Worm (Caenorhabditis elegans): ENCODE data around the gene glb-2.
A peak's percentile ranks its signal among the peaks of the same experiment; 100 is the strongest.

glb-2 gene

DNA sequence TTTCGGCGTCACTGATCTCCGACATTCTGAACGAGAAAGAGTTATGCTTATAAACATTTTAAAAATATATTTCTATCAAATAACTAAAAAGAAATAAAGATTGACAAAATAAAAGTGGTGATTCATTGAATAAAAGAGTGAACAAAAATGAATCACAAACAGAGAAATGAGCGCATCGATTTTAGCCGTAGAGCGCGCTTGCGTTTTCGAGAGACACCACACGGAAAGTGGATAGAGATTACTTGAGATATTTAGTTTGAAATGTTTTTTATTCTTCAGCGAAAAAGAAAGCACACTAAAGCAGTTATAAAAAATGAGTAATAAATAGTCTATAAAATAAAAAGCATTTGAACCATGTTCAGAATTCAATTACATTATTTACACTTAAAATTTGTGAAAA is 32.8 kb downstream of the glb-2 start, which contains the start of gene cap-1 (continued):
- TF ChIP-seq F16B12.6 (tag; optimal IDR thresholded peaks at IDR 0.05) (peak; percentile 27), lin-15B (tag; optimal IDR thresholded peaks at IDR 0.05) (peak; percentile 69), lsy-2 (tag; optimal IDR thresholded peaks at IDR 0.05) (peak; percentile 57 to 87)

DNA sequence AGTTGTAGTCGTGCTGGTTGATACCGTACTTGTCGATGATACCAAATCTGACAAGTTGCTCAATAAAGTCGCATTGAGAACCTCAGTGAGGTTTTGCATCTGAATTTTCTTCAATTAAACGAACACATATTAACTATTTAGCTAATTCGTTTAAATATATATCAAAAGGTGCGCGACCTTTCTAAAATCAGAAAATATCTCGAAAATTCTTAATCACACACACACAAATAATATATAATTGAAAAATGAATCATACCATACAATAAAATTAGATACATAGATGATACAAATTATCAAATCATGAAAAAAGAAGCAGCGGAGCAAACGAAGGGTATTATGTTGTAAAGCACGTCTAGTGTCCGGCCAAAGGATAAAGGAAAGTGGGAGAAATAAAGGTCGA is 34.8 kb downstream of the glb-2 start, which contains the start of gene D2024.5:
Gene D2024.5, minus strand, starts transcription at position 101 of the 400 bp plus-strand sequence.
- TF ChIP-seq mdl-1 (tag; optimal IDR thresholded peaks at IDR 0.05) (no peak), pag-3 (tag; optimal IDR thresholded peaks at IDR 0.05; ENCODE audit: borderline replicate concordance, insufficient read depth) (no peak), vab-15 (tag; optimal IDR thresholded peaks at IDR 0.05) (no peak), ama-1 (optimal IDR thresholded peaks at IDR 0.05) (no peak), sptf-1 (tag; optimal IDR thresholded peaks at IDR 0.05) (no peak), nhr-84 (tag; optimal IDR thresholded peaks at IDR 0.05) (no peak), lin-15B (tag; optimal IDR thresholded peaks at IDR 0.05) (no peak)

DNA sequence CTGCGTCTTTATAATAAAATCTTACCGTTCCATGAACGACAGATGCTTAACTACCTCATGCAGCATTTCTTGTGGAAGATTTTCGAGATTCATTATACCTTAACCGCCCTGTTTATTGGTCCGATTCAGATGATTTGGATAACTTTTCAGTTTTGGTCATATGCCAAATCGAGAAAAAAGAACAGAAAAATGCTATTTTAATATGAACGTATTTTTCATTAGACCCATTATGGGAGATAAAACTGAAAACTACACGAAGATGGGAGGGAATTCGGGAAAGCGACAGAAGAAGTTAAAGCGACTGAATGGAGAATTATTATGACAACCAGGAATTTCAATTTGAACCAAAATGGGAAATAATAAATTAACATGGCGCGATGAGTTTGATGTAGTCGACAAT is 36.0 kb downstream of the glb-2 start, which contains the start of gene R13A1.10:
Gene R13A1.10, minus strand, starts transcription at position 101 of the 400 bp plus-strand sequence.
- TF ChIP-seq lin-14 (GFP tag; optimal IDR thresholded peaks at IDR 0.05) (no peak), unc-62 (GFP tag; optimal IDR thresholded peaks at IDR 0.05) (no peak), ztf-4 (tag; optimal IDR thresholded peaks at IDR 0.05) (no peak), isw-1 (GFP tag; IDR thresholded peaks at IDR 0.05) (no peak), vab-15 (tag; optimal IDR thresholded peaks at IDR 0.05) (no peak), ets-5 (GFP tag; IDR thresholded peaks at IDR 0.05) (no peak), lin-35 (GFP tag; optimal IDR thresholded peaks at IDR 0.05) (no peak), ama-1 (optimal IDR thresholded peaks at IDR 0.05) (no peak), efl-3 (GFP tag; optimal IDR thresholded peaks at IDR 0.05) (no peak), zip-4 (GFP tag; optimal IDR thresholded peaks at IDR 0.05) (no peak), snpc-4 (tag; optimal IDR thresholded peaks at IDR 0.05) (no peak), ceh-63 (GFP tag; optimal IDR thresholded peaks at IDR 0.05) (no peak)

DNA sequence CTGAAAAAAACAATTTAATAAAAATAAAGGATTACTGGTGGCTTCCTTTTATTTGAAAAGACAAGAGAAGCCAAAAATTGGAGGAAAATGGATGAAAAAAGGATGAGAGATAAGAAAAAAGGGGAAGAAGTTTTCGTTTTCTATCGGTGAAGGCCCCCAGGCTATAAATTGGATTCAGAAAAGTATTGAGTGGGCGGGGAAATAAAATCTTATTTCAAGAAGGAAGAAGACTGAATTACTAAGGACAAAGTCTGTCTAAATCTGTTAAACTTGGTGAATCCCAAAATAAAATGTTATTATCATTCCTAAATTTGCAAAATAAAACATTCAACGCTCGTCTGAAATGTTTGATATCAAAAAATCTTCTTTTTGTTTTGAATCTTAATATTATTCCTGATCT is 40.9 kb downstream of the glb-2 start:
- TF ChIP-seq pax-3 (tag; optimal IDR thresholded peaks at IDR 0.05) (no peak), unc-98 (GFP tag; IDR thresholded peaks at IDR 0.05) (no peak), efl-1 (optimal IDR thresholded peaks at IDR 0.05) (no peak), efl-1 (GFP tag; optimal IDR thresholded peaks at IDR 0.05 in 1 of 2) (peak in 1 of 2 experiments; percentile 60), mdl-1 (tag; optimal IDR thresholded peaks at IDR 0.05) (no peak), unc-30 (tag; optimal IDR thresholded peaks at IDR 0.05) (no peak), lin-14 (GFP tag; optimal IDR thresholded peaks at IDR 0.05) (peak; percentile 22), fkh-10 (GFP tag; optimal IDR thresholded peaks at IDR 0.05) (peak; percentile 64)

ce11 chrIV:7219398-7220087 is 43.5 kb downstream of the glb-2 start, which contains the start of the genes glb-23 and R13A1.1:
Gene glb-23, minus strand, starts transcription at chrIV:7219498.
Gene R13A1.1, plus strand, starts transcription at chrIV:7220037.
- TF ChIP-seq nhr-28 (tag; optimal IDR thresholded peaks at IDR 0.05) (no peak), ceh-88 (GFP tag; IDR thresholded peaks at IDR 0.05) (no peak), mab-9 (GFP tag; IDR thresholded peaks at IDR 0.05) (no peak), dpl-1 (GFP tag; optimal IDR thresholded peaks at IDR 0.05) (no peak), sptf-1 (tag; optimal IDR thresholded peaks at IDR 0.05) (no peak), elt-2 (tag; optimal IDR thresholded peaks at IDR 0.05) (no peak), jun-1 (tag; optimal IDR thresholded peaks at IDR 0.05) (no peak), lsy-2 (tag; optimal IDR thresholded peaks at IDR 0.05) (no peak)

DNA sequence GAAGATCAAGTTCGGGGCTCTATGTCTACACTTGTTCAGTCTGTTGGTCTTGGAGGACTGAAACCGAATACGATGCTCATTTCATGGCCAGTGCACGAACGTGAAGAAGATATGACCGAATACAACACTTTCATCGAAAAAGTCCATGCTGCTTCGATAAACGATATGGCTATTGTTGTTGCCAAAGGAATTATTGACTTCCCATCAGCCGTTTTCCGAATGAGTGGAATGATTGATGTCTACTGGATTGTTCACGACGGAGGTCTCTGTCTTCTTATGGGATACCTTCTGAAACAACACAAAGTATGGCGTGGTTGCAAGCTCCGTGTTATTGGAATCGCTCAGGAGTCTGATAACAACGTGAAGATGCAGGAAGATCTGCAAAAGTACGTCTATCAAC is 46.8 kb downstream of the glb-2 start:
- TF ChIP-seq dsc-1 (tag; optimal IDR thresholded peaks at IDR 0.05), result no peak
- TF ChIP-seq isw-1 (GFP tag; IDR thresholded peaks at IDR 0.05), result no peak
- no peak for TF ChIP-seq lir-3 (tag; optimal IDR thresholded peaks at IDR 0.05; ENCODE audit: poor library complexity)
- TF ChIP-seq nhr-19 (GFP tag; conservative IDR thresholded peaks at IDR 0.05), result no peak
- no peak for TF ChIP-seq sox-4 (tag; optimal IDR thresholded peaks at IDR 0.05)
- TF ChIP-seq grh-1 (GFP tag; IDR thresholded peaks at IDR 0.05), result no peak
- TF ChIP-seq unc-30 (tag; optimal IDR thresholded peaks at IDR 0.05), result no peak
- no peak for TF ChIP-seq snpc-4 (tag; optimal IDR thresholded peaks at IDR 0.05)
- no peak for TF ChIP-seq aha-1 (tag; optimal IDR thresholded peaks at IDR 0.05)
- TF ChIP-seq nhr-12 (tag; optimal IDR thresholded peaks at IDR 0.05), result no peak
- no peak for TF ChIP-seq unc-98 (GFP tag; IDR thresholded peaks at IDR 0.05)
- no peak for TF ChIP-seq lsy-2 (tag; optimal IDR thresholded peaks at IDR 0.05)
- TF ChIP-seq F16B12.6 (tag; optimal IDR thresholded peaks at IDR 0.05), result no peak
